Worm (Caenorhabditis elegans) whole organism, L4 larva: ENCODE data around the gene T04C4.3.

Experiments used
- D1046.2 ChIP-seq: fragments of 200-800 bp; sonication (Bioruptor generic); IDR thresholded peaks from 2 replicates; pipeline ENCODE4 v1.3.6; 2022; ENCODE audit warnings: missing genetic modification characterization, missing compliant biosample characterization
- F37D6.2 ChIP-seq: sonication (generic microtip); optimal IDR thresholded peaks from 2 replicates; lab custom pipeline; 2016; ENCODE audit warnings: mild to moderate bottlenecking, missing genetic modification characterization, missing compliant biosample characterization
- F44E2.7 ChIP-seq: fragments of 200-800 bp; sonication (Bioruptor generic); IDR thresholded peaks from 2 replicates; pipeline ENCODE4 v2.1.2; 2022; ENCODE audit warnings: missing genetic modification characterization, missing compliant biosample characterization
- T20F7.1 ChIP-seq: fragments of 200-800 bp; sonication (Bioruptor generic); optimal IDR thresholded peaks from 2 replicates; lab custom pipeline; 2018; ENCODE audit warnings: mild to moderate bottlenecking, missing genetic modification characterization, missing compliant biosample characterization
- T26A8.4 ChIP-seq: fragments of 200-800 bp; sonication (Bioruptor generic); IDR thresholded peaks from 2 replicates; pipeline ENCODE4 v1.3.6; 2022; ENCODE audit warnings: missing genetic modification characterization, missing compliant biosample characterization
- Y5F2A.4 ChIP-seq: fragments of 200-800 bp; sonication (Bioruptor generic); optimal IDR thresholded peaks from 2 replicates; lab custom pipeline; 2018; ENCODE audit warnings: mild to moderate bottlenecking, missing genetic modification characterization, missing compliant biosample characterization
- aha-1 ChIP-seq: fragments of 150-350 bp; peaks from one replicate; lab custom pipeline; 2014; ENCODE audit warnings: missing biosample characterization, missing genetic modification characterization
- ama-1 ChIP-seq: fragments of 150-350 bp; optimal IDR thresholded peaks from 2 replicates; lab custom pipeline; 2014; ENCODE audit warnings: inconsistent platforms, mixed read lengths
- ceh-32 ChIP-seq: sonication (generic microtip); optimal IDR thresholded peaks from 2 replicates; lab custom pipeline; 2016; ENCODE audit warnings: mild to moderate bottlenecking, missing genetic modification characterization, missing compliant biosample characterization; ENCODE audit not compliant: poor library complexity
- ctbp-1 ChIP-seq: fragments of 200-800 bp; sonication (Bioruptor generic); IDR thresholded peaks from 2 replicates; pipeline ENCODE4 v1.3.6; 2022; ENCODE audit warnings: missing genetic modification reagents, missing genetic modification characterization, missing compliant biosample characterization
- daf-16 ChIP-seq, 3 experiments: sonication (generic microtip); optimal IDR thresholded peaks; 2 replicates each; lab custom pipeline; 2016 to 2017; ENCODE audit warnings: missing genetic modification characterization in 3 of 3, missing genetic modification reagents in 3 of 3, mild to moderate bottlenecking in 2 of 3, missing compliant biosample characterization in 2 of 3, missing biosample characterization in 1 of 3, moderate library complexity in 1 of 3
- dmd-6 ChIP-seq: fragments of 200-800 bp; sonication (Bioruptor generic); IDR thresholded peaks from 2 replicates; pipeline ENCODE4 v1.3.6; 2022; ENCODE audit warnings: missing genetic modification reagents, missing genetic modification characterization, missing compliant biosample characterization
- dmd-8 ChIP-seq: fragments of 200-800 bp; sonication (Bioruptor generic); IDR thresholded peaks from 2 replicates; pipeline ENCODE4 v1.3.6; 2022; ENCODE audit warnings: missing genetic modification characterization, missing compliant biosample characterization
- dmd-9 ChIP-seq: fragments of 200-800 bp; sonication (Bioruptor generic); IDR thresholded peaks from 2 replicates; pipeline ENCODE4 v1.3.6; 2022; ENCODE audit warnings: missing genetic modification reagents, missing genetic modification characterization, missing compliant biosample characterization
- dpl-1 ChIP-seq: fragments of 150-350 bp; optimal IDR thresholded peaks from 2 replicates; lab custom pipeline; 2014; ENCODE audit warnings: missing biosample characterization, missing genetic modification reagents, missing genetic modification characterization
- duxl-1 ChIP-seq: sonication (generic microtip); optimal IDR thresholded peaks from 2 replicates; lab custom pipeline; 2016; ENCODE audit warnings: mild to moderate bottlenecking, missing genetic modification characterization, moderate library complexity, missing compliant biosample characterization; ENCODE audit not compliant: poor library complexity
- fkh-10 ChIP-seq: fragments of 150-350 bp; optimal IDR thresholded peaks from 2 replicates; lab custom pipeline; 2014; ENCODE audit warnings: missing biosample characterization, missing genetic modification reagents, missing genetic modification characterization
- hif-1 ChIP-seq, 2 experiments: sonication (generic microtip); optimal IDR thresholded peaks; 2 replicates each; lab custom pipeline; 2016 to 2017; ENCODE audit warnings: missing compliant biosample characterization in 2 of 2, missing genetic modification characterization in 2 of 2, missing genetic modification reagents in 2 of 2, missing genotype in 2 of 2, mild to moderate bottlenecking in 1 of 2
- hlh-11 ChIP-seq: fragments of 200-800 bp; sonication (Bioruptor generic); optimal IDR thresholded peaks from 2 replicates; lab custom pipeline; 2018; ENCODE audit warnings: mild to moderate bottlenecking, missing genetic modification characterization, missing compliant biosample characterization
- hlh-30 ChIP-seq: sonication (generic microtip); optimal IDR thresholded peaks from 2 replicates; lab custom pipeline; 2017; ENCODE audit warnings: antibody characterized with exemption, mild to moderate bottlenecking, missing genetic modification characterization, missing compliant biosample characterization; ENCODE audit not compliant: insufficient read depth
- lin-1 ChIP-seq: fragments of 200-800 bp; sonication (Bioruptor generic); IDR thresholded peaks from 2 replicates; pipeline ENCODE4 v1.3.6; 2022; ENCODE audit warnings: missing genetic modification reagents, missing genetic modification characterization, missing compliant biosample characterization
- lin-13 ChIP-seq: fragments of 150-350 bp; optimal IDR thresholded peaks from 2 replicates; lab custom pipeline; 2014; ENCODE audit warnings: missing biosample characterization, missing genetic modification reagents, missing genetic modification characterization
- lin-15B ChIP-seq: fragments of 150-350 bp; sonication (generic microtip); optimal IDR thresholded peaks from 3 replicates; lab custom pipeline; 2014; ENCODE audit warnings: missing biosample characterization, missing genetic modification characterization
- lin-38 ChIP-seq: fragments of 200-800 bp; sonication (Bioruptor generic); IDR thresholded peaks from 2 replicates; pipeline ENCODE4 v1.3.6; 2022; ENCODE audit warnings: missing genetic modification reagents, missing genetic modification characterization, missing compliant biosample characterization
- lin-39 ChIP-seq: fragments of 150-350 bp; optimal IDR thresholded peaks from 2 replicates; lab custom pipeline; 2014; ENCODE audit warnings: missing biosample characterization, missing genetic modification reagents, missing genetic modification characterization
- lsy-2 ChIP-seq, 2 experiments: fragments of 150-350 bp in 1 of 2; sonication (generic microtip) in 1 of 2; optimal IDR thresholded peaks; 2 replicates each; lab custom pipeline; 2014 to 2017; ENCODE audit warnings: missing biosample characterization in 2 of 2, missing genetic modification characterization in 2 of 2
- mep-1 ChIP-seq: fragments of 150-350 bp; sonication (generic microtip); optimal IDR thresholded peaks from 3 replicates; lab custom pipeline; 2014; ENCODE audit warnings: missing biosample characterization, missing genetic modification characterization
- mxl-3 ChIP-seq: fragments of 200-800 bp; sonication (Bioruptor generic); optimal IDR thresholded peaks from 2 replicates; lab custom pipeline; 2018; ENCODE audit warnings: mild to moderate bottlenecking, missing genetic modification characterization, missing compliant biosample characterization
- nhr-11 ChIP-seq: fragments of 150-350 bp; optimal IDR thresholded peaks from 2 replicates; lab custom pipeline; 2014; ENCODE audit warnings: missing biosample characterization, missing genetic modification characterization
- nhr-25 ChIP-seq: sonication (generic microtip); optimal IDR thresholded peaks from 2 replicates; lab custom pipeline; 2017; ENCODE audit warnings: missing genetic modification characterization, mild to moderate bottlenecking, missing compliant biosample characterization, antibody characterized with exemption, moderate library complexity, borderline replicate concordance; ENCODE audit not compliant: insufficient read depth
- nhr-28 ChIP-seq: fragments of 150-350 bp; optimal IDR thresholded peaks from 2 replicates; lab custom pipeline; 2014; ENCODE audit warnings: missing biosample characterization, missing genetic modification characterization
- nhr-41 ChIP-seq: fragments of 200-800 bp; sonication (Bioruptor generic); IDR thresholded peaks from 2 replicates; pipeline ENCODE4 v1.3.6; 2022; ENCODE audit warnings: missing genetic modification reagents, missing genetic modification characterization, missing compliant biosample characterization
- nhr-6 ChIP-seq: fragments of 150-350 bp; optimal IDR thresholded peaks from 2 replicates; lab custom pipeline; 2014; ENCODE audit warnings: missing biosample characterization, missing genetic modification characterization
- pha-4 ChIP-seq, 2 experiments: fragments of 150-350 bp in 1 of 2; fragments of 200-800 bp in 1 of 2; sonication (Bioruptor generic) in 1 of 2; IDR thresholded peaks in 1 of 2; optimal IDR thresholded peaks in 1 of 2; 2 replicates each; pipeline versions ENCODE4 v1.3.6 to Lab custom; 2014 to 2022; ENCODE audit warnings: missing genetic modification characterization in 2 of 2, missing genetic modification reagents in 2 of 2, missing biosample characterization in 1 of 2, missing compliant biosample characterization in 1 of 2
- php-3 ChIP-seq: fragments of 200-800 bp; sonication (Bioruptor generic); IDR thresholded peaks from 2 replicates; pipeline ENCODE4 v1.3.6; 2022; ENCODE audit warnings: missing genetic modification reagents, missing genetic modification characterization, missing compliant biosample characterization
- pqm-1 ChIP-seq: sonication (generic microtip); optimal IDR thresholded peaks from 2 replicates; lab custom pipeline; 2017; ENCODE audit warnings: missing biosample characterization, missing genetic modification characterization
- rbr-2 ChIP-seq: sonication (generic microtip); optimal IDR thresholded peaks from 2 replicates; lab custom pipeline; 2016; ENCODE audit warnings: missing genotype, missing genetic modification characterization, missing compliant biosample characterization
- tra-1 ChIP-seq: fragments of 200-800 bp; sonication (Bioruptor generic); IDR thresholded peaks from 2 replicates; pipeline ENCODE4 v1.3.6; 2022; ENCODE audit warnings: missing genetic modification reagents, missing genetic modification characterization, missing compliant biosample characterization
- zag-1 ChIP-seq: fragments of 150-350 bp; optimal IDR thresholded peaks from 2 replicates; lab custom pipeline; 2014; ENCODE audit warnings: missing biosample characterization, missing genetic modification characterization
- zip-11 ChIP-seq: fragments of 200-800 bp; sonication (Bioruptor generic); IDR thresholded peaks from 2 replicates; pipeline ENCODE4 v1.3.6; 2022; ENCODE audit warnings: missing genetic modification characterization, missing compliant biosample characterization
- zip-2 ChIP-seq: fragments of 150-350 bp; optimal IDR thresholded peaks from 2 replicates; lab custom pipeline; 2014; ENCODE audit warnings: missing biosample characterization, missing genetic modification characterization
- ztf-7 ChIP-seq: fragments of 150-350 bp; optimal IDR thresholded peaks from 2 replicates; lab custom pipeline; 2014; ENCODE audit warnings: missing biosample characterization, missing genetic modification characterization

T04C4.3 gene

ce11 chrIV:2223144-2223543 lies 6.5 kb upstream of the T04C4.3 start:
- no peak for TF ChIP-seq mxl-3 (GFP tag; lab: Kevin White, UChicago)
- no peak for TF ChIP-seq lin-15B (tag; lab: Kevin White, UChicago)
- no peak for TF ChIP-seq ama-1
- TF ChIP-seq F44E2.7 (GFP tag; lab: Robert Waterston, UW), result no peak
- TF ChIP-seq lin-38, result peak; percentile 33; the same call in 1 of the 2 replicates

ce11 chrIV:2222528-2222927 lies 5.9 kb upstream of the T04C4.3 start, which contains the start of gene fnip-2:
TSS of gene fnip-2 (plus strand) at chrIV:2222828.
- TF ChIP-seq daf-16 (GFP tag; optimal IDR thresholded peaks at IDR 0.05; lab: Kevin White, UChicago) (no peak), daf-16 (tag; optimal IDR thresholded peaks at IDR 0.05; lab: Kevin White, UChicago) (no peak), nhr-11 (tag; lab: Kevin White, UChicago) (no peak), lin-39 (tag; lab: Kevin White, UChicago) (no peak), ctbp-1 (GFP tag; lab: Robert Waterston, UW) (no peak), aha-1 (peak; percentile 65)

ce11 chrIV:2221350-2221749 lies 4.7 kb upstream of the T04C4.3 start:
- TF ChIP-seq nhr-25 (tag; lab: Kevin White, UChicago) (no peak), zip-11 (no peak), nhr-6 (tag; lab: Kevin White, UChicago) (no peak), hlh-30 (tag; lab: Kevin White, UChicago) (peak; percentile 54), fkh-10 (no peak), hlh-11 (tag; lab: Kevin White, UChicago) (peak; percentile 5), pha-4 (GFP tag; IDR thresholded peaks at IDR 0.05; lab: Robert Waterston, UW) (no peak), pha-4 (tag; optimal IDR thresholded peaks at IDR 0.05; lab: Kevin White, UChicago) (no peak), lin-1 (GFP tag; lab: Robert Waterston, UW) (no peak), D1046.2 (GFP tag; lab: Robert Waterston, UW) (no peak), nhr-28 (peak; percentile 41), dmd-6 (GFP tag; lab: Robert Waterston, UW) (no peak), duxl-1 (tag; lab: Kevin White, UChicago) (no peak), ctbp-1 (GFP tag; lab: Robert Waterston, UW) (no peak), nhr-11 (tag; lab: Kevin White, UChicago) (no peak), pqm-1 (tag; lab: Kevin White, UChicago) (peak; percentile 11), daf-16 (GFP tag; optimal IDR thresholded peaks at IDR 0.05; lab: Kevin White, UChicago) (no peak), daf-16 (tag; optimal IDR thresholded peaks at IDR 0.05; lab: Kevin White, UChicago) (peak; percentile 42), F37D6.2 (tag; lab: Kevin White, UChicago) (no peak)

ce11 chrIV:2220896-2221295 lies 4.2 kb upstream of the T04C4.3 start:
- TF ChIP-seq lin-13 (GFP tag; lab: Kevin White, UChicago), result no peak
- no peak for TF ChIP-seq T20F7.1 (GFP tag; lab: Kevin White, UChicago)
- TF ChIP-seq hif-1 (tag; optimal IDR thresholded peaks at IDR 0.05; lab: Kevin White, UChicago), result no peak
- TF ChIP-seq dmd-9 (GFP tag; lab: Robert Waterston, UW), result no peak
- TF ChIP-seq F37D6.2 (tag; lab: Kevin White, UChicago), result no peak
- no peak for TF ChIP-seq zag-1 (tag; lab: Kevin White, UChicago)
- no peak for TF ChIP-seq Y5F2A.4 (GFP tag; lab: Kevin White, UChicago)
- TF ChIP-seq ztf-7, result no peak
- no peak for TF ChIP-seq zip-2
- TF ChIP-seq, all 104 proteins: peak for 0

- TF ChIP-seq T26A8.4 (GFP tag; lab: Robert Waterston, UW), result 0 out of 2 replicates have a peak, but pooled peaks have one; percentile 17
- peak in 1 of 2 experiments; percentile 15 for TF ChIP-seq hif-1 (tag; optimal IDR thresholded peaks at IDR 0.05; lab: Kevin White, UChicago)
- no peak for TF ChIP-seq dmd-8
- no peak for TF ChIP-seq rbr-2
- TF ChIP-seq dpl-1 (GFP tag; lab: Kevin White, UChicago), result peak; percentile 12
- TF ChIP-seq lsy-2 (tag; optimal IDR thresholded peaks at IDR 0.05; lab: Kevin White, UChicago), result peak in 1 of 2 experiments; percentile 67
- peak; percentile 30 for TF ChIP-seq nhr-11 (tag; lab: Kevin White, UChicago)
- TF ChIP-seq hlh-11 (tag; lab: Kevin White, UChicago), result peak; percentile 75
- TF ChIP-seq nhr-41 (GFP tag; lab: Robert Waterston, UW), result no peak
- peak; percentile 39 for TF ChIP-seq mep-1 (tag; lab: Kevin White, UChicago)
- peak; percentile 26 for TF ChIP-seq mxl-3 (GFP tag; lab: Kevin White, UChicago)
- no peak for TF ChIP-seq php-3 (GFP tag; lab: Robert Waterston, UW)
- TF ChIP-seq duxl-1 (tag; lab: Kevin White, UChicago), result peak; percentile 23
- no peak for TF ChIP-seq tra-1 (GFP tag; lab: Robert Waterston, UW)
- no peak for TF ChIP-seq ceh-32 (tag; lab: Kevin White, UChicago)
Observed at ce11 chrIV:2220147-2220546, 3.5 kb upstream of the T04C4.3 start.
